Worm (Caenorhabditis elegans) whole organism, L3 larva: Measurements from ENCODE around the gene nhr-149.

Source experiments
- lin-15B ChIP-seq: fragments of 150-350 bp; optimal IDR thresholded peaks from 2 replicates; lab custom pipeline; 2014; ENCODE audit warnings: missing biosample characterization, missing genetic modification characterization
- nhr-237 ChIP-seq: fragments of 150-350 bp; optimal IDR thresholded peaks from 2 replicates; lab custom pipeline; 2014; ENCODE audit warnings: missing biosample characterization, missing genetic modification characterization
- tbx-2 ChIP-seq: sonication (generic microtip); optimal IDR thresholded peaks from 2 replicates; lab custom pipeline; 2016; ENCODE audit warnings: mild to moderate bottlenecking, missing genetic modification characterization, missing compliant biosample characterization
- unc-62 ChIP-seq: fragments of 150-350 bp; sonication (generic microtip); optimal IDR thresholded peaks from 4 replicates; lab custom pipeline; 2014; ENCODE audit warnings: missing biosample characterization, missing genetic modification reagents, missing genetic modification characterization

ce11 chrV:7356684-7357083 is 7.2 kb upstream of the nhr-149 start, which contains the start of gene C03G6.21:
- TF ChIP-seq lin-15B (tag; lab: Kevin White, UChicago) (no peak), unc-62 (no peak), nhr-237 (tag; lab: Kevin White, UChicago) (no peak), tbx-2 (tag; lab: Kevin White, UChicago) (no peak)
